Worm (Caenorhabditis elegans) whole organism, L3 larva: Measurements from ENCODE around the gene C14C6.6.

Experiments used
- R02D3.7 ChIP-seq: fragments of 150-350 bp; optimal IDR thresholded peaks from 2 replicates; lab custom pipeline; 2014; ENCODE audit warnings: missing biosample characterization, missing genetic modification characterization
- aly-2 ChIP-seq: fragments of 150-350 bp; optimal IDR thresholded peaks from 2 replicates; lab custom pipeline; 2014; ENCODE audit warnings: missing biosample characterization, missing genetic modification characterization
- ceh-16 ChIP-seq: sonication (generic microtip); optimal IDR thresholded peaks from 2 replicates; lab custom pipeline; 2017; ENCODE audit warnings: missing biosample characterization, missing genetic modification characterization
- ceh-28 ChIP-seq: fragments of 150-350 bp; optimal IDR thresholded peaks from 2 replicates; lab custom pipeline; 2014; ENCODE audit warnings: missing biosample characterization, missing genetic modification reagents, missing genetic modification characterization
- ceh-82 ChIP-seq: fragments of 150-350 bp; optimal IDR thresholded peaks from 2 replicates; lab custom pipeline; 2014; ENCODE audit warnings: missing biosample characterization, missing genetic modification characterization
- ceh-9 ChIP-seq: sonication (generic microtip); optimal IDR thresholded peaks from 2 replicates; lab custom pipeline; 2018; ENCODE audit warnings: missing biosample characterization, missing genetic modification characterization
- daf-12 ChIP-seq: fragments of 150-350 bp; optimal IDR thresholded peaks from 2 replicates; lab custom pipeline; 2014; ENCODE audit warnings: missing biosample characterization, missing genetic modification reagents, missing genetic modification characterization
- elt-2 ChIP-seq: sonication (generic microtip); optimal IDR thresholded peaks from 2 replicates; lab custom pipeline; 2016; ENCODE audit warnings: missing genetic modification reagents, mild to moderate bottlenecking, missing genetic modification characterization, missing compliant biosample characterization
- eor-1 ChIP-seq, 2 experiments: fragments of 150-350 bp; optimal IDR thresholded peaks; 2 replicates each; lab custom pipeline; 2014 to 2018; ENCODE audit warnings: missing biosample characterization in 2 of 2, missing genetic modification characterization in 2 of 2
- fkh-10 ChIP-seq: sonication (generic microtip); optimal IDR thresholded peaks from 2 replicates; lab custom pipeline; 2017; ENCODE audit warnings: missing biosample characterization, missing genetic modification reagents, missing genetic modification characterization
- fkh-2 ChIP-seq: fragments of 150-350 bp; optimal IDR thresholded peaks from 2 replicates; lab custom pipeline; 2014; ENCODE audit warnings: missing biosample characterization, missing genetic modification reagents, missing genetic modification characterization
- fos-1 ChIP-seq: fragments of 150-350 bp; optimal IDR thresholded peaks from 2 replicates; lab custom pipeline; 2014; ENCODE audit warnings: missing biosample characterization, missing genetic modification characterization
- hmg-11 ChIP-seq: sonication (generic microtip); optimal IDR thresholded peaks from 2 replicates; lab custom pipeline; 2016; ENCODE audit warnings: missing genetic modification characterization, missing compliant biosample characterization
- jun-1 ChIP-seq: fragments of 150-350 bp; optimal IDR thresholded peaks from 2 replicates; lab custom pipeline; 2014; ENCODE audit warnings: missing biosample characterization, missing genetic modification reagents, missing genetic modification characterization
- lin-15B ChIP-seq: fragments of 150-350 bp; optimal IDR thresholded peaks from 2 replicates; lab custom pipeline; 2014; ENCODE audit warnings: missing biosample characterization, missing genetic modification characterization
- lin-39 ChIP-seq: fragments of 150-350 bp; optimal IDR thresholded peaks from 2 replicates; lab custom pipeline; 2018; ENCODE audit warnings: missing biosample characterization, missing genetic modification reagents, missing genetic modification characterization
- mdl-1 ChIP-seq: fragments of 150-350 bp; optimal IDR thresholded peaks from 2 replicates; lab custom pipeline; 2014; ENCODE audit warnings: missing biosample characterization, missing genetic modification characterization
- mml-1 ChIP-seq: fragments of 150-350 bp; sonication (generic microtip); optimal IDR thresholded peaks from 3 replicates; lab custom pipeline; 2014; ENCODE audit warnings: missing biosample characterization, missing genetic modification characterization
- nfya-1 ChIP-seq: sonication (generic microtip); optimal IDR thresholded peaks from 2 replicates; lab custom pipeline; 2017; ENCODE audit warnings: missing genetic modification characterization, mild to moderate bottlenecking, missing compliant biosample characterization, antibody characterized with exemption, moderate library complexity; ENCODE audit not compliant: insufficient read depth
- nhr-11 ChIP-seq: fragments of 150-350 bp; optimal IDR thresholded peaks from 2 replicates; lab custom pipeline; 2014; ENCODE audit warnings: missing biosample characterization, missing genetic modification characterization
- nhr-23 ChIP-seq: fragments of 150-350 bp; optimal IDR thresholded peaks from 2 replicates; lab custom pipeline; 2014; ENCODE audit warnings: missing biosample characterization, missing genetic modification reagents, missing genetic modification characterization
- nhr-237 ChIP-seq: fragments of 150-350 bp; optimal IDR thresholded peaks from 2 replicates; lab custom pipeline; 2014; ENCODE audit warnings: missing biosample characterization, missing genetic modification characterization
- nhr-25 ChIP-seq: sonication (generic microtip); optimal IDR thresholded peaks from 2 replicates; lab custom pipeline; 2017; ENCODE audit warnings: missing biosample characterization, missing genetic modification characterization
- nhr-28 ChIP-seq: fragments of 150-350 bp; optimal IDR thresholded peaks from 2 replicates; lab custom pipeline; 2014; ENCODE audit warnings: missing biosample characterization, missing genetic modification characterization
- nhr-67 ChIP-seq: fragments of 150-350 bp; optimal IDR thresholded peaks from 2 replicates; lab custom pipeline; 2014; ENCODE audit warnings: missing biosample characterization, missing genetic modification characterization
- nhr-76 ChIP-seq: fragments of 150-350 bp; sonication (generic microtip); optimal IDR thresholded peaks from 5 replicates; lab custom pipeline; 2014; ENCODE audit warnings: missing biosample characterization, missing genetic modification characterization
- nhr-77 ChIP-seq: fragments of 150-350 bp; optimal IDR thresholded peaks from 2 replicates; lab custom pipeline; 2014; ENCODE audit warnings: missing biosample characterization, missing genetic modification characterization
- pha-4 ChIP-seq: fragments of 150-350 bp; optimal IDR thresholded peaks from 2 replicates; lab custom pipeline; 2014; ENCODE audit warnings: missing biosample characterization, missing genetic modification reagents, missing genetic modification characterization
- pqm-1 ChIP-seq: fragments of 150-350 bp; optimal IDR thresholded peaks from 2 replicates; lab custom pipeline; 2017; ENCODE audit warnings: missing biosample characterization, missing genetic modification characterization, inconsistent platforms
- sea-2 ChIP-seq: fragments of 150-350 bp; sonication (generic microtip); optimal IDR thresholded peaks from 4 replicates; lab custom pipeline; 2014; ENCODE audit warnings: missing biosample characterization, missing genetic modification reagents, missing genetic modification characterization
- skn-1 ChIP-seq: fragments of 150-350 bp; optimal IDR thresholded peaks from 2 replicates; lab custom pipeline; 2014; ENCODE audit warnings: missing biosample characterization, missing genetic modification characterization
- snpc-4 ChIP-seq: fragments of 150-350 bp; optimal IDR thresholded peaks from 2 replicates; lab custom pipeline; 2014; ENCODE audit warnings: missing biosample characterization, missing genetic modification characterization
- tbx-2 ChIP-seq: sonication (generic microtip); optimal IDR thresholded peaks from 2 replicates; lab custom pipeline; 2016; ENCODE audit warnings: mild to moderate bottlenecking, missing genetic modification characterization, missing compliant biosample characterization
- unc-39 ChIP-seq: sonication (generic microtip); optimal IDR thresholded peaks from 4 replicates; lab custom pipeline; 2017; ENCODE audit warnings: missing biosample characterization, missing genetic modification characterization
- zag-1 ChIP-seq: fragments of 150-350 bp; optimal IDR thresholded peaks from 2 replicates; lab custom pipeline; 2014; ENCODE audit warnings: missing biosample characterization, missing genetic modification characterization
- ztf-11 ChIP-seq: fragments of 150-350 bp; optimal IDR thresholded peaks from 2 replicates; lab custom pipeline; 2014; ENCODE audit warnings: missing biosample characterization, missing genetic modification characterization

C14C6.6 gene

ce11 chrV:519445-519844 is 28.4 kb downstream of the C14C6.6 start, which contains the start of gene nhr-210:
nhr-210 (minus strand) TSS chrV:519545.
- TF ChIP-seq lin-39 (tag; lab: Kevin White, UChicago) (no peak), nfya-1 (tag; lab: Kevin White, UChicago) (no peak), elt-2 (tag; lab: Kevin White, UChicago) (peak; percentile 13)
- TF ChIP-seq, all 47 proteins: peak for 1

ce11 chrV:512420-512819 is 35.5 kb downstream of the C14C6.6 start, which contains the start of gene srh-37:
srh-37 (minus strand) TSS chrV:512520.
- TF ChIP-seq daf-12 (tag; lab: Kevin White, UChicago) (no peak), mml-1 (tag; lab: Kevin White, UChicago) (no peak), pqm-1 (tag; lab: Kevin White, UChicago) (no peak), nhr-25 (tag; lab: Kevin White, UChicago) (no peak), skn-1 (tag; lab: Kevin White, UChicago) (no peak), lin-39 (tag; lab: Kevin White, UChicago) (no peak), zag-1 (tag; lab: Kevin White, UChicago) (no peak), nhr-28 (no peak), fos-1 (tag; lab: Kevin White, UChicago) (no peak), jun-1 (tag; lab: Kevin White, UChicago) (no peak), eor-1 (tag; optimal IDR thresholded peaks at IDR 0.05; lab: Kevin White, UChicago) (no peak), nhr-23 (tag; lab: Kevin White, UChicago) (no peak), R02D3.7 (no peak), nhr-76 (no peak)

ce11 chrV:505191-505590 is 42.7 kb downstream of the C14C6.6 start, which contains the start of gene srlf-19:
srlf-19 (plus strand) TSS chrV:505491.
- TF ChIP-seq unc-39 (no peak), jun-1 (tag; lab: Kevin White, UChicago) (no peak), nhr-67 (no peak), nhr-11 (tag; lab: Kevin White, UChicago) (no peak), aly-2 (tag; lab: Kevin White, UChicago) (no peak), sea-2 (no peak), daf-12 (tag; lab: Kevin White, UChicago) (no peak), ceh-16 (tag; lab: Kevin White, UChicago) (no peak), mdl-1 (tag; lab: Kevin White, UChicago) (no peak), ceh-82 (tag; lab: Kevin White, UChicago) (no peak), nhr-23 (tag; lab: Kevin White, UChicago) (no peak), hmg-11 (tag; lab: Kevin White, UChicago) (no peak), R02D3.7 (no peak), lin-39 (tag; lab: Kevin White, UChicago) (no peak), mml-1 (tag; lab: Kevin White, UChicago) (no peak), skn-1 (tag; lab: Kevin White, UChicago) (no peak)

- no peak for TF ChIP-seq nhr-77
- TF ChIP-seq, all 47 proteins: peak for 0
These were observed 44.2 kb downstream of the C14C6.6 start, which contains the start of gene srlf-35 for ce11 chrV:503728-504127. srlf-35 (plus strand) TSS chrV:504028.

DNA sequence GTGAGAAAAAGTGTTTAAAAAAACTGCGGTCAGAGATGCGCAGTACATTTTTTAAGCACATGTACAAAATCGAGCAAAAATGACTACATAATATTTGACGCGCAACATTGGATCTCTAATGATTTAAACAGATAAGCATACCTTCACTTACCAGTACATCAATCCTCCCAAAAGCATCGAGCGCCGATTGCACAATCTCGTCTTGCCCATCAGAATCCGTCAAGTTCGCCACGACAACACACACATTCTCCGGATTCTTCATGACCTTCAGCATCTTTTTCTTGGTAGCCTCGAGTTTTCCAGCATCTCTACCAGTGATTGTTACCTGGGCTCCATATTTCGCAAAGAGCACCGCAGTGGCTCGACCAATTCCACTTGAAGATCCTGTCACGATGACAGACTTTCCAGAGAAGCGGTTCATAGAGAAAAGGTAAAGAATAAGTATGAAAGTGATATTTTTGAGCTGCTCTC is 45.0 kb downstream of the C14C6.6 start, which contains the start of gene T01G6.10:
Gene T01G6.10, minus strand, starts transcription at position 421 of the 471 bp plus-strand sequence.
- TF ChIP-seq nhr-28 (no peak), pha-4 (tag; lab: Kevin White, UChicago) (no peak), hmg-11 (tag; lab: Kevin White, UChicago) (no peak), eor-1 (tag; optimal IDR thresholded peaks at IDR 0.05; lab: Kevin White, UChicago) (no peak), fkh-10 (no peak), pqm-1 (tag; lab: Kevin White, UChicago) (no peak), aly-2 (tag; lab: Kevin White, UChicago) (no peak), ztf-11 (no peak)

DNA sequence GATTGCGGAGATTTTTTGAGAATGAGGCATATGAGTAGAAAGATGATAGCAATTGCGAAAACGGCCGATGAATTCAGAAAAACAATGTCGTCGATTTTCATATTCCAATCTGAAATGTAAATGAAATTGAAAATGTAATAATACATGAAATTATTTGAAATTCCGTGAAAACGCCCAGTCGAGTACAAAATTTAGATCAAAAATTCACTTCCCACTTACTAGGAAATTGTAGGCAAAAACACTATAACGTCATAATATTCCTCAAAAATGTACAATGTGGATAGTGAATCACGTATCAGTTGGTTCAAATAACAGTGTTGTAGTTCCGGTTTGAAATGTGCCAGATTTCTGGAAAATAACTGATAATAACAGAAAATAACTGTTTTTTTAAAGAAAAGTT is 46.6 kb downstream of the C14C6.6 start, which contains the start of gene str-256:
Gene str-256, minus strand, starts transcription at position 101 of the 400 bp plus-strand sequence.
- TF ChIP-seq ceh-28 (tag; lab: Kevin White, UChicago): no peak
- no peak for TF ChIP-seq nhr-25 (tag; lab: Kevin White, UChicago)
- TF ChIP-seq nhr-237 (tag; lab: Kevin White, UChicago): no peak
- no peak for TF ChIP-seq nhr-67
- no peak for TF ChIP-seq pqm-1 (tag; lab: Kevin White, UChicago)
- no peak for TF ChIP-seq nhr-77
- no peak for TF ChIP-seq fkh-2 (tag; lab: Kevin White, UChicago)
- TF ChIP-seq tbx-2 (tag; lab: Kevin White, UChicago): no peak
- TF ChIP-seq lin-15B (tag; lab: Kevin White, UChicago): no peak
- TF ChIP-seq ceh-82 (tag; lab: Kevin White, UChicago): no peak
- no peak for TF ChIP-seq fos-1 (tag; lab: Kevin White, UChicago)
- TF ChIP-seq ceh-9 (tag; lab: Kevin White, UChicago): no peak
- TF ChIP-seq R02D3.7: no peak
- TF ChIP-seq snpc-4 (tag; lab: Kevin White, UChicago): no peak
